Worm (Caenorhabditis elegans): ENCODE measurements around the gene nspg-13.

- TF ChIP-seq unc-62 (GFP tag; optimal IDR thresholded peaks at IDR 0.05) (no peak), egl-44 (GFP tag; IDR thresholded peaks at IDR 0.05) (no peak), madf-10 (tag; optimal IDR thresholded peaks at IDR 0.05) (no peak), Y95B8A.8 (GFP tag; IDR thresholded peaks at IDR 0.05) (no peak), ztf-28 (GFP tag; IDR thresholded peaks at IDR 0.05) (no peak), somi-1 (GFP tag; optimal IDR thresholded peaks at IDR 0.05) (no peak), let-526 (GFP tag; IDR thresholded peaks at IDR 0.05) (no peak), F10E7.11 (tag; optimal IDR thresholded peaks at IDR 0.05) (no peak), dpl-1 (GFP tag; optimal IDR thresholded peaks at IDR 0.05) (no peak), athp-1 (tag; optimal IDR thresholded peaks at IDR 0.05) (no peak), bed-1 (GFP tag; IDR thresholded peaks at IDR 0.05) (no peak)
Measured at ce11 chrX:5256999-5257398, 2.0 kb downstream of the nspg-13 start, which contains the start of gene nspg-12.
